Fruit fly (Drosophila melanogaster) whole organism, wandering third instar larva: ENCODE results near the gene Prp3.

Source experiments
- Abd-B ChIP-seq: fragments of >200 bp; optimal IDR thresholded peaks from 2 replicates; lab custom pipeline; 2017; ENCODE audit warnings: missing biosample characterization, missing genetic modification characterization
- CG32264 ChIP-seq: fragments of 200-800 bp; sonication (Bioruptor generic); optimal IDR thresholded peaks from 2 replicates; lab custom pipeline; 2016; ENCODE audit warnings: missing biosample characterization, missing genetic modification characterization
- CG9705 ChIP-seq: fragments of 200-800 bp; sonication (Bioruptor generic); optimal IDR thresholded peaks from 2 replicates; lab custom pipeline; 2018; ENCODE audit warnings: missing biosample characterization, mild to moderate bottlenecking, missing genetic modification characterization
- CrebA ChIP-seq: fragments of 200-800 bp; sonication (Bioruptor generic); optimal IDR thresholded peaks from 2 replicates; lab custom pipeline; 2016; ENCODE audit warnings: missing biosample characterization, mild to moderate bottlenecking, missing genetic modification characterization, borderline replicate concordance
- Dfd ChIP-seq: fragments of >200 bp; optimal IDR thresholded peaks from 2 replicates; lab custom pipeline; 2017; ENCODE audit warnings: missing biosample characterization, missing genetic modification characterization
- Dif ChIP-seq: fragments of 200-275, 200-300 bp; sonication (Bioruptor generic); optimal IDR thresholded peaks from 2 replicates; lab custom pipeline; 2018; ENCODE audit warnings: missing biosample characterization, missing genetic modification characterization; ENCODE audit not compliant: partially characterized antibody
- GATAd ChIP-seq: sonication (Bioruptor generic); optimal IDR thresholded peaks from 2 replicates; lab custom pipeline; 2016; ENCODE audit warnings: missing biosample characterization, missing genetic modification characterization
- HLH106 ChIP-seq: fragments of 200-800 bp; optimal IDR thresholded peaks from 3 replicates; lab custom pipeline; 2019; ENCODE audit warnings: missing biosample characterization, mild to moderate bottlenecking, missing genetic modification characterization, moderate library complexity
- Hnf4 ChIP-seq: fragments of 200-800 bp; sonication (Bioruptor generic); optimal IDR thresholded peaks from 2 replicates; lab custom pipeline; 2016; ENCODE audit warnings: missing biosample characterization, mild to moderate bottlenecking, missing genetic modification characterization
- Hr78 ChIP-seq: fragments of >200 bp; optimal IDR thresholded peaks from 2 replicates; lab custom pipeline; 2017; ENCODE audit warnings: missing biosample characterization, missing genetic modification characterization
- Hr83 ChIP-seq: fragments of 200-300 bp; sonication (Bioruptor generic); optimal IDR thresholded peaks from 2 replicates; lab custom pipeline; 2016; ENCODE audit warnings: missing biosample characterization, mild to moderate bottlenecking, missing genetic modification characterization, moderate library complexity; ENCODE audit not compliant: poor library complexity, severe bottlenecking
- Jra ChIP-seq: sonication (Bioruptor generic); optimal IDR thresholded peaks from 2 replicates; lab custom pipeline; 2016; ENCODE audit warnings: missing biosample characterization, missing genetic modification characterization
- Mio ChIP-seq: sonication (Bioruptor generic); optimal IDR thresholded peaks from 2 replicates; lab custom pipeline; 2016; ENCODE audit warnings: missing biosample characterization, missing genetic modification characterization
- Myc ChIP-seq: fragments of >200 bp; optimal IDR thresholded peaks from 2 replicates; lab custom pipeline; 2017
- N ChIP-seq: fragments of >200 bp; optimal IDR thresholded peaks from 2 replicates; lab custom pipeline; 2018; ENCODE audit warnings: missing biosample characterization, missing external identifiers, missing genetic modification characterization
- OdsH ChIP-seq: fragments of 200-800 bp; sonication (Bioruptor generic); optimal IDR thresholded peaks from 2 replicates; lab custom pipeline; 2016; ENCODE audit warnings: missing biosample characterization, mild to moderate bottlenecking, missing genetic modification characterization
- Rel ChIP-seq, 2 experiments: fragments of 200-800 bp; sonication (Bioruptor generic) in 1 of 2; optimal IDR thresholded peaks; 2 replicates in 1 of 2; 3 replicates in 1 of 2; lab custom pipeline; 2016 to 2019; ENCODE audit warnings: mild to moderate bottlenecking in 2 of 2, missing biosample characterization in 2 of 2, missing genetic modification characterization in 2 of 2, moderate library complexity in 1 of 2
- Sp1 ChIP-seq: fragments of 200-800 bp; sonication (Bioruptor generic); optimal IDR thresholded peaks from 3 replicates; lab custom pipeline; 2019; ENCODE audit warnings: missing biosample characterization, mild to moderate bottlenecking, missing genetic modification characterization, moderate library complexity
- Vsx2 ChIP-seq: fragments of 200-300, 225-300 bp; sonication (Bioruptor generic); optimal IDR thresholded peaks from 2 replicates; lab custom pipeline; 2018; ENCODE audit warnings: missing biosample characterization, missing genetic modification characterization; ENCODE audit not compliant: partially characterized antibody
- br ChIP-seq: fragments of 200-800 bp; sonication (Bioruptor generic); optimal IDR thresholded peaks from 2 replicates; lab custom pipeline; 2016; ENCODE audit warnings: missing biosample characterization, missing genetic modification characterization
- brk ChIP-seq: fragments of 200-800 bp; sonication (Bioruptor generic); optimal IDR thresholded peaks from 2 replicates; lab custom pipeline; 2016; ENCODE audit warnings: missing biosample characterization, mild to moderate bottlenecking, missing genetic modification characterization
- dl ChIP-seq, 2 experiments: fragments of 175-275, 200-275 bp in 1 of 2; fragments of 200-275 bp in 1 of 2; sonication (Bioruptor generic); optimal IDR thresholded peaks; lab custom pipeline; 2018; ENCODE audit warnings: mild to moderate bottlenecking in 2 of 2, missing biosample characterization in 2 of 2, missing genetic modification characterization in 2 of 2, moderate library complexity in 2 of 2; ENCODE audit not compliant: partially characterized antibody in 2 of 2, insufficient read depth in 1 of 2
- dmrt93B ChIP-seq: fragments of 200-800 bp; sonication (Bioruptor generic); optimal IDR thresholded peaks from 2 replicates; lab custom pipeline; 2018; ENCODE audit warnings: missing biosample characterization, mild to moderate bottlenecking, missing genetic modification characterization
- dsf ChIP-seq: sonication (Bioruptor generic); optimal IDR thresholded peaks from 2 replicates; lab custom pipeline; 2016; ENCODE audit warnings: missing biosample characterization, missing genetic modification characterization, borderline replicate concordance
- ey ChIP-seq: fragments of 200-800 bp; sonication (Bioruptor generic); optimal IDR thresholded peaks from 2 replicates; lab custom pipeline; 2016; ENCODE audit warnings: missing biosample characterization, missing genetic modification characterization
- foxo ChIP-seq, 2 experiments: fragments of 200-800 bp; sonication (Bioruptor generic); optimal IDR thresholded peaks; 2 replicates in 1 of 2; 3 replicates in 1 of 2; lab custom pipeline; 2016 to 2017; ENCODE audit warnings: missing biosample characterization in 2 of 2, missing genetic modification characterization in 2 of 2
- fru ChIP-seq: fragments of 200-800 bp; sonication (Bioruptor generic); optimal IDR thresholded peaks from 3 replicates; lab custom pipeline; 2016; ENCODE audit warnings: missing biosample characterization, mild to moderate bottlenecking, missing genetic modification characterization
- h ChIP-seq: fragments of 200-800 bp; sonication (Bioruptor generic); optimal IDR thresholded peaks from 3 replicates; lab custom pipeline; 2016; ENCODE audit warnings: missing biosample characterization, mild to moderate bottlenecking, missing genetic modification characterization
- jim ChIP-seq: fragments of 175-275, 200-325 bp; sonication (Bioruptor generic); optimal IDR thresholded peaks from 2 replicates; lab custom pipeline; 2016; ENCODE audit warnings: missing biosample characterization, mild to moderate bottlenecking, missing genetic modification characterization
- lola ChIP-seq: fragments of >200 bp; optimal IDR thresholded peaks from 2 replicates; lab custom pipeline; 2017; ENCODE audit warnings: missing biosample characterization, missing genetic modification characterization
- pan ChIP-seq: fragments of >200 bp; optimal IDR thresholded peaks from 2 replicates; lab custom pipeline; 2017
- psq ChIP-seq: fragments of 200-800 bp; sonication (Bioruptor generic); optimal IDR thresholded peaks from 3 replicates; lab custom pipeline; 2017; ENCODE audit warnings: missing biosample characterization, mild to moderate bottlenecking, missing genetic modification characterization, moderate library complexity
- rgr ChIP-seq: fragments of 200-800 bp; sonication (Bioruptor generic); optimal IDR thresholded peaks from 3 replicates; lab custom pipeline; 2016; ENCODE audit warnings: missing biosample characterization, mild to moderate bottlenecking, missing genetic modification characterization
- sage ChIP-seq: fragments of 200-800 bp; sonication (Bioruptor generic); optimal IDR thresholded peaks from 2 replicates; lab custom pipeline; 2016; ENCODE audit warnings: missing biosample characterization, mild to moderate bottlenecking, missing genetic modification characterization
- sv ChIP-seq: fragments of 200-800 bp; sonication (Bioruptor generic); optimal IDR thresholded peaks from 3 replicates; lab custom pipeline; 2016; ENCODE audit warnings: missing biosample characterization, missing genetic modification characterization
- tai ChIP-seq: sonication (Bioruptor generic); optimal IDR thresholded peaks from 2 replicates; lab custom pipeline; 2016; ENCODE audit warnings: missing biosample characterization, missing genetic modification characterization
- usp ChIP-seq: fragments of >200 bp; optimal IDR thresholded peaks from 2 replicates; lab custom pipeline; 2017; ENCODE audit warnings: missing biosample characterization, missing genetic modification characterization
- woc ChIP-seq: sonication (Bioruptor generic); optimal IDR thresholded peaks from 2 replicates; lab custom pipeline; 2016; ENCODE audit warnings: missing biosample characterization, mild to moderate bottlenecking, missing genetic modification characterization

Gene Prp3

dm6 chr3L:19929719-19930334 lies 19.7 kb downstream of the Prp3 start:
- TF ChIP-seq Dfd (GFP tag; lab: Kevin White, UChicago) (no peak), pan (no peak), woc (no peak), GATAd (GFP tag; lab: Kevin White, UChicago) (no peak), Rel (GFP tag; optimal IDR thresholded peaks at IDR 0.05; lab: Kevin White, UChicago) (no peak), Rel (tag; optimal IDR thresholded peaks at IDR 0.05; lab: Kevin White, UChicago) (no peak), tai (GFP tag; lab: Kevin White, UChicago) (no peak), psq (no peak), Dif (GFP tag; lab: Kevin White, UChicago) (peak; percentile 31), fru (peak; percentile 46), dmrt93B (no peak), CG9705 (no peak), Jra (GFP tag; lab: Kevin White, UChicago) (no peak), CrebA (no peak), sage (GFP tag; lab: Kevin White, UChicago) (no peak), dl (GFP tag; optimal IDR thresholded peaks at IDR 0.05; lab: Kevin White, UChicago; ENCODE audit: insufficient read depth in 1 of 2, partially characterized antibody in 2 of 2) (no peak), jim (GFP tag; lab: Kevin White, UChicago) (peak; percentile 95), br (GFP tag; lab: Kevin White, UChicago) (no peak), Mio (no peak), brk (GFP tag; lab: Kevin White, UChicago) (no peak), Myc (lab: Kevin White, UChicago) (no peak), Abd-B (GFP tag; lab: Kevin White, UChicago) (no peak), CG32264 (GFP tag; lab: Kevin White, UChicago) (no peak), lola (GFP tag; lab: Kevin White, UChicago) (no peak), h (GFP tag; lab: Kevin White, UChicago) (peak; percentile 50), Vsx2 (no peak), ey (GFP tag; lab: Kevin White, UChicago) (no peak), Sp1 (GFP tag; lab: Kevin White, UChicago) (no peak), rgr (GFP tag; lab: Kevin White, UChicago) (no peak), sv (GFP tag; lab: Kevin White, UChicago) (no peak), Hnf4 (GFP tag; lab: Kevin White, UChicago) (no peak), Hr78 (GFP tag; lab: Kevin White, UChicago) (no peak), N (GFP tag; lab: Kevin White, UChicago) (no peak), HLH106 (tag; lab: Kevin White, UChicago) (no peak), OdsH (GFP tag; lab: Kevin White, UChicago) (no peak), Hr83 (GFP tag; lab: Kevin White, UChicago) (no peak), dsf (GFP tag; lab: Kevin White, UChicago) (no peak), foxo (GFP tag; optimal IDR thresholded peaks at IDR 0.05; lab: Kevin White, UChicago) (peak in 1 of 2 experiments; percentile 0), usp (no peak)

dm6 chr3L:19931391-19931790 lies 21.3 kb downstream of the Prp3 start, which contains the start of gene CG46462:
CG46462 (plus strand) TSS chr3L:19931691.
- TF ChIP-seq Jra (GFP tag; lab: Kevin White, UChicago) = no peak
- no peak for TF ChIP-seq Hnf4 (GFP tag; lab: Kevin White, UChicago)
- no peak for TF ChIP-seq Vsx2
- no peak for TF ChIP-seq Rel (GFP tag; optimal IDR thresholded peaks at IDR 0.05; lab: Kevin White, UChicago)
- no peak for TF ChIP-seq Rel (tag; optimal IDR thresholded peaks at IDR 0.05; lab: Kevin White, UChicago)
- TF ChIP-seq brk (GFP tag; lab: Kevin White, UChicago) = no peak
- TF ChIP-seq sv (GFP tag; lab: Kevin White, UChicago) = no peak
- TF ChIP-seq Myc (lab: Kevin White, UChicago) = no peak
- TF ChIP-seq Mio = no peak
- TF ChIP-seq jim (GFP tag; lab: Kevin White, UChicago) = no peak
- no peak for TF ChIP-seq Hr83 (GFP tag; lab: Kevin White, UChicago)
- no peak for TF ChIP-seq dsf (GFP tag; lab: Kevin White, UChicago)
